Fruit fly (Drosophila melanogaster) whole organism, adult: ENCODE data around the gene Fas3.

ENCODE experiments used
- CG11617 ChIP-seq: fragments of 200-800 bp; sonication (Bioruptor generic); optimal IDR thresholded peaks from 2 replicates; lab custom pipeline; 2017; ENCODE audit warnings: mild to moderate bottlenecking, missing biosample characterization, missing genetic modification reagents, missing genetic modification characterization
- CG12768 ChIP-seq: fragments of 200-800 bp; sonication (Bioruptor generic); optimal IDR thresholded peaks from 2 replicates; lab custom pipeline; 2017; ENCODE audit warnings: missing biosample characterization, missing genetic modification characterization, mild to moderate bottlenecking, moderate library complexity, missing genetic modification reagents
- CG14711 ChIP-seq: fragments of 200-800 bp; sonication (Bioruptor generic); optimal IDR thresholded peaks from 2 replicates; lab custom pipeline; 2018; ENCODE audit warnings: missing biosample characterization, mild to moderate bottlenecking, missing genetic modification characterization, moderate library complexity
- CG1620 ChIP-seq: fragments of 200-800 bp; sonication (Bioruptor generic); optimal IDR thresholded peaks from 2 replicates; lab custom pipeline; 2016; ENCODE audit warnings: missing biosample characterization, missing genetic modification characterization
- CG33017 ChIP-seq: fragments of 200-800 bp; sonication (Bioruptor generic); optimal IDR thresholded peaks from 2 replicates; lab custom pipeline; 2018; ENCODE audit warnings: missing biosample characterization, mild to moderate bottlenecking, missing genetic modification characterization, moderate library complexity
- CG5204 ChIP-seq: fragments of 200-800 bp; sonication (Bioruptor generic); optimal IDR thresholded peaks from 2 replicates; lab custom pipeline; 2016; ENCODE audit warnings: missing biosample characterization, missing genetic modification characterization
- CG7045 ChIP-seq: fragments of 200-800 bp; sonication (Bioruptor generic); optimal IDR thresholded peaks from 2 replicates; lab custom pipeline; 2017; ENCODE audit warnings: missing biosample characterization, mild to moderate bottlenecking, missing genetic modification characterization
- CG7101 ChIP-seq: fragments of 200-800 bp; sonication (Bioruptor generic); optimal IDR thresholded peaks from 2 replicates; lab custom pipeline; 2018; ENCODE audit warnings: missing biosample characterization, mild to moderate bottlenecking, missing genetic modification characterization, moderate library complexity
- Clk ChIP-seq: fragments of 200-800 bp; sonication (Bioruptor generic); optimal IDR thresholded peaks from 2 replicates; lab custom pipeline; 2017; ENCODE audit warnings: missing biosample characterization, missing genetic modification characterization
- Crg-1 ChIP-seq: fragments of 200-800 bp; sonication (Bioruptor generic); optimal IDR thresholded peaks from 2 replicates; lab custom pipeline; 2016; ENCODE audit warnings: missing biosample characterization, missing genetic modification characterization
- Hr96 ChIP-seq: fragments of 200-800 bp; sonication (Bioruptor generic); optimal IDR thresholded peaks from 2 replicates; lab custom pipeline; 2016; ENCODE audit warnings: missing biosample characterization, missing genetic modification characterization
- Mnt ChIP-seq: fragments of 200-800 bp; sonication (Bioruptor generic); optimal IDR thresholded peaks from 2 replicates; lab custom pipeline; 2016; ENCODE audit warnings: missing biosample characterization, mild to moderate bottlenecking, missing genetic modification characterization
- bab1 ChIP-seq: fragments of 200-800 bp; sonication (Bioruptor generic); optimal IDR thresholded peaks from 3 replicates; lab custom pipeline; 2019; ENCODE audit warnings: missing biosample characterization, mild to moderate bottlenecking, missing genetic modification characterization, moderate library complexity
- cic ChIP-seq: fragments of 200-800 bp; sonication (Bioruptor generic); optimal IDR thresholded peaks from 2 replicates; lab custom pipeline; 2017; ENCODE audit warnings: missing biosample characterization, mild to moderate bottlenecking, missing genetic modification characterization, moderate library complexity
- cnc ChIP-seq, 2 experiments: fragments of >200 bp; optimal IDR thresholded peaks; 2 replicates each; lab custom pipeline; 2017
- kay ChIP-seq: fragments of 200-800 bp; sonication (Bioruptor generic); peaks from one replicate; lab custom pipeline; 2016; ENCODE audit warnings: missing biosample characterization, missing genetic modification characterization, borderline replicate concordance
- ovo ChIP-seq: fragments of 200-800 bp; sonication (Bioruptor generic); optimal IDR thresholded peaks from 2 replicates; lab custom pipeline; 2016; ENCODE audit warnings: missing biosample characterization, missing genetic modification characterization
- pad ChIP-seq: fragments of 200-800 bp; sonication (Bioruptor generic); optimal IDR thresholded peaks from 3 replicates; lab custom pipeline; 2017; ENCODE audit warnings: missing biosample characterization, missing genetic modification characterization, mild to moderate bottlenecking, moderate library complexity, missing genetic modification reagents
- tj ChIP-seq: fragments of 200-800 bp; sonication (Bioruptor generic); optimal IDR thresholded peaks from 3 replicates; lab custom pipeline; 2017; ENCODE audit warnings: missing biosample characterization, mild to moderate bottlenecking, missing genetic modification characterization, moderate library complexity
- toe ChIP-seq: fragments of 200-800 bp; sonication (Bioruptor generic); optimal IDR thresholded peaks from 2 replicates; lab custom pipeline; 2016; ENCODE audit warnings: missing biosample characterization, missing genetic modification characterization

Fas3 gene

DNA sequence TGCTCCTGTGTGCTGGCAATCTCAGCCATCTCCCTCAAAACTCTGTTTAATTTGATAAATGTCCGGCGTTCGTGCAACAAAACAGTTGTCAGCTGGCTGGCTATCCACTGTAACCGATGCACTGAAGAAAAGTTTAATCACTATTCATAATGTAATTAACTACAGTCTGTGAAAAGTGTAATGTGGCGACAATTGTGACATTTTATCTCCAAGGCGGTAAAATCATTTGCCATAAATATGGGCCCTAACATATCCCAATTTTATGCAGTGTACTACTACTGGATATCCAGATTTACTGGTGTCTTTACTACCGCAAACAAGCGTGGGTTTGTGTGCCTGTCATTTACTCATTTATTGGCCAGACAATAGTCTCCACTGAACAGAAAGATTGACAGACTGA lies 8.8 kb downstream of the Fas3 start:
- TF ChIP-seq pad (GFP tag; lab: Kevin White, UChicago) (no peak), CG12768 (GFP tag; lab: Kevin White, UChicago) (no peak), kay (GFP tag; lab: Kevin White, UChicago) (no peak), bab1 (GFP tag; lab: Kevin White, UChicago) (no peak), CG11617 (GFP tag; lab: Kevin White, UChicago) (no peak), CG7045 (GFP tag; lab: Kevin White, UChicago) (no peak), cic (GFP tag; lab: Kevin White, UChicago) (no peak), CG33017 (tag; lab: Kevin White, UChicago) (no peak), tj (no peak), CG5204 (no peak), ovo (GFP tag; lab: Kevin White, UChicago) (no peak), CG7101 (tag; lab: Kevin White, UChicago) (no peak), Mnt (GFP tag; lab: Kevin White, UChicago) (no peak)

DNA sequence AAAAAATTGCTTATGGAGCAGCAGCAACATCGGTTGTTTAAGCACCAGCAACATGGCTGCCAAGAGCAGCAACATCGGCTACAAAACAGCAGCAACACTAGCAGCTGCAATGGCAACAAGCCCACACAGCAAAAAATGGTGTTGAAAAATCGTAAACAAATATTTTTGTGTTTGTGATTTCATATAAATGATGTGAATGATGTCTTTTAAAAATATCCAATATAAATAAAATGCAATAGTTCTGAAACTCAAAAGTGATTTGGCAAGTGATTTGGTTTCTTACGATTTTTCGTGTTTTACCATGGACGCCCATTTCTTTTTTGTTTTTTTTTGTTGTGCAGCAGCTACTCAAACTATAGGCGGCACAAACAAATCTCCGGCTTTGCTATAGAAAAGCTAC lies 11.7 kb downstream of the Fas3 start:
- no peak for TF ChIP-seq pad (GFP tag; lab: Kevin White, UChicago)
- TF ChIP-seq CG12768 (GFP tag; lab: Kevin White, UChicago), result no peak
- no peak for TF ChIP-seq kay (GFP tag; lab: Kevin White, UChicago)
- TF ChIP-seq CG11617 (GFP tag; lab: Kevin White, UChicago), result no peak
- TF ChIP-seq tj, result no peak
- TF ChIP-seq Hr96 (GFP tag; lab: Kevin White, UChicago), result no peak
- no peak for TF ChIP-seq cnc (optimal IDR thresholded peaks at IDR 0.05; lab: Kevin White, UChicago)
- TF ChIP-seq Crg-1 (GFP tag; lab: Kevin White, UChicago), result no peak
- no peak for TF ChIP-seq CG7045 (GFP tag; lab: Kevin White, UChicago)
- no peak for TF ChIP-seq toe (GFP tag; lab: Kevin White, UChicago)
- TF ChIP-seq ovo (GFP tag; lab: Kevin White, UChicago), result no peak
- TF ChIP-seq Clk (GFP tag; lab: Kevin White, UChicago), result no peak

DNA sequence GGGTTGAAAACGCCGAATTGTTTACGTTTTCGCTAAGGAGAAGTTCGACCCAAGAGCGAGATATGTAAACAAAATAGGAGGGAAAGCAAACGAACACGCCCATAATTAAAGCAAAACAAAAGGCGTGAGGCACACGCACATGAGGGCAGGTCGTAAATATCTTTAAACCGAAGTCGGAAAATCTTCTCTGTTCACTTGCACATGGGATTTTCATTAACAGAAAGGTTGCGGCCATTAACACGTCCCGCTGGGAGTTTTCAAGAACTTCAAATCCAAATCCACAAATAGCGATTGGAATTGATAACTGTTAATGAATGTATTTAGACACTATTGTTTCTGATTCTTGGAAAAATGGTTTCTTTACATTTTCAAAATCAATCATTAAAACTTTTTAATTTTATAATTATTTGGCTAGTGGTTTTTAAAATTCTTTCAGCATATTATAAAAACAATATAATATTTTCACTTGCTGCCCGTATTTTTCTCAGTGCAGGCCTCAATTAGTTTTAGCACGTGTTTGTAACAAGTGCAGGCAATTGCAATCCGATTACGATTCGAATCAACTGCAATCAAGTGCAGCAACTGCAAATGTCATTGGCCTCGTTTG lies 14.0 kb downstream of the Fas3 start:
- TF ChIP-seq CG7045 (GFP tag; lab: Kevin White, UChicago), result no peak
- TF ChIP-seq ovo (GFP tag; lab: Kevin White, UChicago), result no peak
- no peak for TF ChIP-seq kay (GFP tag; lab: Kevin White, UChicago)
- no peak for TF ChIP-seq tj
- TF ChIP-seq CG33017 (tag; lab: Kevin White, UChicago), result no peak
- no peak for TF ChIP-seq CG5204
- TF ChIP-seq cnc (optimal IDR thresholded peaks at IDR 0.05; lab: Kevin White, UChicago), result no peak
- no peak for TF ChIP-seq pad (GFP tag; lab: Kevin White, UChicago)
- TF ChIP-seq toe (GFP tag; lab: Kevin White, UChicago), result no peak
- TF ChIP-seq Hr96 (GFP tag; lab: Kevin White, UChicago), result no peak
- no peak for TF ChIP-seq CG12768 (GFP tag; lab: Kevin White, UChicago)
- TF ChIP-seq bab1 (GFP tag; lab: Kevin White, UChicago), result no peak
- no peak for TF ChIP-seq Clk (GFP tag; lab: Kevin White, UChicago)
- no peak for TF ChIP-seq cic (GFP tag; lab: Kevin White, UChicago)
- TF ChIP-seq CG1620 (GFP tag; lab: Kevin White, UChicago), result no peak
- TF ChIP-seq Mnt (GFP tag; lab: Kevin White, UChicago), result no peak
- TF ChIP-seq Crg-1 (GFP tag; lab: Kevin White, UChicago), result no peak
- TF ChIP-seq CG14711, result no peak
- TF ChIP-seq CG7101 (tag; lab: Kevin White, UChicago), result no peak

DNA sequence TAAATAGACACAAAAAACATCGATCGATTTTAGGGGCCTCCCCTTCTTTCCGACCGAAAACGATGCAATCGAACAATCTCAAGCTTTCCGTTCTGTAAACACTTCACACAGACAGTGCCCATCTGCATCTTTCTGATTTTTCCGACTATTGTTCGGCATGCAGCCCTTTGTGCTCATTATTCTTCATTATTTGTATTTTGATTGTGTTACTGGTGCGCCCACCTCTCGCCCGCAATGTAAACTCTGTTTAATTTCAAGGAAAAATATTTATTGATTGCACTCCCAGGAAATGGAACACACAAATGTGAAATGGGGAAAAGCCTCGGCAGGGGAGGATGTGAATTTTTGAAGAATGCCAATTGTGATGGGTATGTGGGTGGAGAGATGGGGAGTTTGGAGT lies 15.7 kb downstream of the Fas3 start:
- TF ChIP-seq bab1 (GFP tag; lab: Kevin White, UChicago), result no peak
- TF ChIP-seq CG1620 (GFP tag; lab: Kevin White, UChicago), result no peak
- no peak for TF ChIP-seq CG14711
- TF ChIP-seq CG5204, result no peak
- TF ChIP-seq CG7101 (tag; lab: Kevin White, UChicago), result no peak
- no peak for TF ChIP-seq ovo (GFP tag; lab: Kevin White, UChicago)
- TF ChIP-seq Mnt (GFP tag; lab: Kevin White, UChicago), result no peak
- TF ChIP-seq tj, result no peak
- TF ChIP-seq cic (GFP tag; lab: Kevin White, UChicago), result no peak
- no peak for TF ChIP-seq Clk (GFP tag; lab: Kevin White, UChicago)
- TF ChIP-seq CG12768 (GFP tag; lab: Kevin White, UChicago), result no peak
- TF ChIP-seq Hr96 (GFP tag; lab: Kevin White, UChicago), result no peak
- TF ChIP-seq CG7045 (GFP tag; lab: Kevin White, UChicago), result no peak
- TF ChIP-seq pad (GFP tag; lab: Kevin White, UChicago), result no peak
- no peak for TF ChIP-seq toe (GFP tag; lab: Kevin White, UChicago)
- no peak for TF ChIP-seq kay (GFP tag; lab: Kevin White, UChicago)
- TF ChIP-seq cnc (optimal IDR thresholded peaks at IDR 0.05; lab: Kevin White, UChicago), result no peak
- no peak for TF ChIP-seq CG11617 (GFP tag; lab: Kevin White, UChicago)
- no peak for TF ChIP-seq CG33017 (tag; lab: Kevin White, UChicago)

DNA sequence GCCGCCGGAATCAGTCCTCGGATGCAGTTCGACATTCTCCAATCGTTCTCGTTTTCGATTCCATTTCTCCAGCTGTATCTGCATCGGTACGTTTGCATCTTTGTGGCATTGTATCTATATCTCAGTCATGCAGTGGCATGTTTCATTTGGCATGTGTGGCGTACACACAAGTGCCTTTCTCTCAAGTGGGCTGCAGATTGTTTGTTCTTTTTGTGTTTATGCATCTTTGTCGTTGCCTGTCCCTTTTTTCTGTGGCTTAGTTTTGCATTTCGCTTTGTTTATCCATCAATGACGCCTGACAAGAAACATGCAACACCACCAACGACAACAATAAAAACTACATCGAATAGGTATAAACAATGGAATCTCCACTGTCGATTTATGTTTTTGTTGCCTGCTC lies 16.6 kb downstream of the Fas3 start:
- TF ChIP-seq pad (GFP tag; lab: Kevin White, UChicago) (no peak), CG7045 (GFP tag; lab: Kevin White, UChicago) (no peak), CG11617 (GFP tag; lab: Kevin White, UChicago) (no peak), Crg-1 (GFP tag; lab: Kevin White, UChicago) (no peak), toe (GFP tag; lab: Kevin White, UChicago) (no peak), Mnt (GFP tag; lab: Kevin White, UChicago) (no peak), CG12768 (GFP tag; lab: Kevin White, UChicago) (no peak), CG14711 (no peak), Hr96 (GFP tag; lab: Kevin White, UChicago) (no peak), kay (GFP tag; lab: Kevin White, UChicago) (no peak)
